Fruit fly (Drosophila melanogaster) whole organism, embryonic: ENCODE results near the gene unc-119.

Source experiments
- Adf1 ChIP-seq: fragments of 200-800 bp; sonication (Bioruptor generic); IDR thresholded peaks from 2 replicates; pipeline ENCODE4 v1.3.6; 2022; ENCODE audit warnings: missing biosample characterization, missing genetic modification characterization
- CG10366 ChIP-seq: fragments of 200-800 bp; sonication (Bioruptor generic); IDR thresholded peaks from 2 replicates; pipeline ENCODE4 v1.3.6; 2022; ENCODE audit warnings: missing biosample characterization, missing genetic modification characterization
- CG11247 ChIP-seq: fragments of 200-800 bp; sonication (Bioruptor generic); IDR thresholded peaks from 2 replicates; pipeline ENCODE4 v1.3.6; 2022; ENCODE audit warnings: missing biosample characterization, missing genetic modification characterization
- CG11456 ChIP-seq: fragments of 200-800 bp; sonication (Bioruptor generic); IDR thresholded peaks from 3 replicates; pipeline ENCODE4 v1.3.6; 2022; ENCODE audit warnings: missing biosample characterization, missing genetic modification characterization
- CG12744 ChIP-seq: fragments of 200-800 bp; sonication (Bioruptor generic); optimal IDR thresholded peaks from 2 replicates; lab custom pipeline; 2016; ENCODE audit warnings: missing biosample characterization, missing genetic modification characterization
- CG13624 ChIP-seq: fragments of 200-800 bp; sonication (Bioruptor generic); optimal IDR thresholded peaks from 2 replicates; lab custom pipeline; 2016; ENCODE audit warnings: missing biosample characterization, missing genetic modification characterization
- CG17361 ChIP-seq: fragments of 200-800 bp; sonication (Bioruptor generic); IDR thresholded peaks from 3 replicates; pipeline ENCODE4 v1.3.6; 2022; ENCODE audit warnings: missing biosample characterization, missing genetic modification characterization
- CG18599 ChIP-seq: fragments of 200-800 bp; sonication (Bioruptor generic); optimal IDR thresholded peaks from 3 replicates; lab custom pipeline; 2017; ENCODE audit warnings: missing biosample characterization, missing genetic modification characterization, mild to moderate bottlenecking, moderate library complexity, missing genetic modification reagents
- CG2116 ChIP-seq: fragments of 200-800 bp; sonication (Bioruptor generic); optimal IDR thresholded peaks from 3 replicates; lab custom pipeline; 2018; ENCODE audit warnings: missing biosample characterization, mild to moderate bottlenecking, missing genetic modification characterization
- CG2678 ChIP-seq: fragments of 200-800 bp; sonication (Bioruptor generic); optimal IDR thresholded peaks from 3 replicates; lab custom pipeline; 2019; ENCODE audit warnings: missing biosample characterization, mild to moderate bottlenecking, missing genetic modification characterization, moderate library complexity
- CG2889 ChIP-seq: fragments of 200-800 bp; sonication (Bioruptor generic); IDR thresholded peaks from 3 replicates; pipeline ENCODE4 v1.3.6; 2022; ENCODE audit warnings: missing biosample characterization, missing genetic modification characterization
- CG3163 ChIP-seq: fragments of 200-800 bp; sonication (Bioruptor generic); optimal IDR thresholded peaks from 3 replicates; lab custom pipeline; 2016; ENCODE audit warnings: missing biosample characterization, missing genetic modification characterization
- CG3726 ChIP-seq: fragments of 200-800 bp; sonication (Bioruptor generic); IDR thresholded peaks from 3 replicates; pipeline ENCODE4, ENCODE4 v1.3.6; 2022; ENCODE audit warnings: missing biosample characterization, missing genetic modification characterization
- CG4820 ChIP-seq: fragments of 200-800 bp; sonication (Bioruptor generic); optimal IDR thresholded peaks from 3 replicates; lab custom pipeline; 2016; ENCODE audit warnings: missing biosample characterization, missing genetic modification characterization
- CG4854 ChIP-seq: fragments of 200-800 bp; sonication (Bioruptor generic); optimal IDR thresholded peaks from 2 replicates; lab custom pipeline; 2016; ENCODE audit warnings: missing biosample characterization, missing genetic modification characterization, inconsistent platforms
- CG6689 ChIP-seq: fragments of 200-800 bp; sonication (Bioruptor generic); IDR thresholded peaks from 2 replicates; pipeline ENCODE4 v1.3.6; 2022; ENCODE audit warnings: missing biosample characterization, missing genetic modification characterization
- CG6854 ChIP-seq: fragments of 200-800 bp; sonication (Bioruptor generic); optimal IDR thresholded peaks from 3 replicates; lab custom pipeline; 2017; ENCODE audit warnings: missing biosample characterization, mild to moderate bottlenecking, missing genetic modification characterization
- CG7357 ChIP-seq: fragments of 200-800 bp; sonication (Bioruptor generic); IDR thresholded peaks from 3 replicates; pipeline ENCODE4 v1.3.6; 2022; ENCODE audit warnings: missing biosample characterization, missing genetic modification characterization
- CG7786 ChIP-seq: fragments of 200-800 bp; sonication (Bioruptor generic); optimal IDR thresholded peaks from 2 replicates; lab custom pipeline; 2016; ENCODE audit warnings: missing biosample characterization, missing genetic modification characterization
- CG7987 ChIP-seq: fragments of 200-800 bp; sonication (Bioruptor generic); optimal IDR thresholded peaks from 2 replicates; lab custom pipeline; 2018; ENCODE audit warnings: missing biosample characterization, mild to moderate bottlenecking, missing genetic modification characterization, moderate library complexity
- CG8359 ChIP-seq: fragments of 200-800 bp; sonication (Bioruptor generic); optimal IDR thresholded peaks from 2 replicates; lab custom pipeline; 2017; ENCODE audit warnings: missing biosample characterization, mild to moderate bottlenecking, missing genetic modification characterization, borderline replicate concordance
- CG9437 ChIP-seq: fragments of 200-800 bp; sonication (Bioruptor generic); optimal IDR thresholded peaks from 2 replicates; lab custom pipeline; 2018; ENCODE audit warnings: missing biosample characterization, mild to moderate bottlenecking, missing genetic modification characterization
- H15 ChIP-seq: fragments of 200-800 bp; sonication (Bioruptor generic); IDR thresholded peaks from 3 replicates; pipeline ENCODE4 v1.3.6; 2022; ENCODE audit warnings: missing biosample characterization, missing genetic modification characterization
- Mad ChIP-seq: fragments of 200-800 bp; sonication (Bioruptor generic); optimal IDR thresholded peaks from 2 replicates; lab custom pipeline; 2016; ENCODE audit warnings: missing biosample characterization, missing genetic modification characterization
- Max ChIP-seq: fragments of 200-800 bp; sonication (Bioruptor generic); optimal IDR thresholded peaks from 2 replicates; lab custom pipeline; 2016; ENCODE audit warnings: missing biosample characterization, mild to moderate bottlenecking, missing genetic modification characterization
- Myb ChIP-seq: fragments of 200-800 bp; sonication (Bioruptor generic); optimal IDR thresholded peaks from 2 replicates; lab custom pipeline; 2016; ENCODE audit warnings: missing biosample characterization, missing genetic modification characterization
- NC2β ChIP-seq: fragments of 200-800 bp; sonication (Bioruptor generic); optimal IDR thresholded peaks from 2 replicates; lab custom pipeline; 2016; ENCODE audit warnings: missing biosample characterization, missing genetic modification characterization
- Nf-YA ChIP-seq: fragments of 200-800 bp; sonication (Bioruptor generic); IDR thresholded peaks from 2 replicates; pipeline ENCODE4 v1.3.6; 2022; ENCODE audit warnings: missing biosample characterization, missing genetic modification characterization
- Opbp ChIP-seq: fragments of 200-800 bp; sonication (Bioruptor generic); IDR thresholded peaks from 3 replicates; pipeline ENCODE4 v1.3.6; 2022; ENCODE audit warnings: missing biosample characterization, missing genetic modification characterization; ENCODE audit not compliant: partially characterized antibody
- Spps ChIP-seq: fragments of 200-800 bp; sonication (Bioruptor generic); optimal IDR thresholded peaks from 2 replicates; lab custom pipeline; 2018; ENCODE audit warnings: missing biosample characterization, mild to moderate bottlenecking, missing genetic modification characterization
- Tbp ChIP-seq: fragments of >200 bp; optimal IDR thresholded peaks from 2 replicates; lab custom pipeline; 2018; ENCODE audit warnings: missing biosample characterization, missing genetic modification characterization
- Usf ChIP-seq: fragments of 200-800 bp; sonication (Bioruptor generic); optimal IDR thresholded peaks from 2 replicates; lab custom pipeline; 2017; ENCODE audit warnings: missing genotype, missing biosample characterization, missing genetic modification characterization
- ato ChIP-seq: fragments of 200-800 bp; sonication (Bioruptor generic); IDR thresholded peaks from 2 replicates; pipeline ENCODE4 v1.3.6; 2022; ENCODE audit warnings: missing biosample characterization, missing genetic modification characterization; ENCODE audit not compliant: partially characterized antibody
- btn ChIP-seq: fragments of 200-800 bp; sonication (Bioruptor generic); optimal IDR thresholded peaks from 2 replicates; lab custom pipeline; 2016; ENCODE audit warnings: missing biosample characterization, missing genetic modification characterization
- chif ChIP-seq, 2 experiments: fragments of 200-800 bp; sonication (Bioruptor generic); optimal IDR thresholded peaks; 3 replicates each; lab custom pipeline; 2016; ENCODE audit warnings: missing biosample characterization in 2 of 2, missing genetic modification characterization in 2 of 2
- dysf ChIP-seq: fragments of 200-800 bp; sonication (Bioruptor generic); IDR thresholded peaks from 3 replicates; pipeline ENCODE4 v1.3.6; 2022; ENCODE audit warnings: missing biosample characterization, missing genetic modification characterization
- exex ChIP-seq: fragments of 200-800 bp; sonication (Bioruptor generic); optimal IDR thresholded peaks from 4 replicates; lab custom pipeline; 2018; ENCODE audit warnings: missing biosample characterization, mild to moderate bottlenecking, missing genetic modification characterization, moderate library complexity
- grau ChIP-seq: fragments of 200-800 bp; optimal IDR thresholded peaks from 3 replicates; lab custom pipeline; 2019; ENCODE audit warnings: missing biosample characterization, mild to moderate bottlenecking, missing genetic modification characterization, moderate library complexity
- gro ChIP-seq: fragments of 200-800 bp; sonication (Bioruptor generic); optimal IDR thresholded peaks from 2 replicates; lab custom pipeline; 2016; ENCODE audit warnings: missing biosample characterization, missing genetic modification characterization
- jigr1 ChIP-seq: fragments of 200-800 bp; sonication (Bioruptor generic); IDR thresholded peaks from 3 replicates; pipeline ENCODE4 v1.3.6; 2022; ENCODE audit warnings: missing biosample characterization, missing genetic modification characterization
- kay ChIP-seq: fragments of 200-800 bp; sonication (Bioruptor generic); optimal IDR thresholded peaks from 2 replicates; lab custom pipeline; 2016; ENCODE audit warnings: missing biosample characterization, missing genetic modification characterization
- prd ChIP-seq, 3 experiments: fragments of >200 bp in 2 of 3; fragments of 200-800 bp in 1 of 3; sonication (Bioruptor generic) in 1 of 3; optimal IDR thresholded peaks in 2 of 3; IDR thresholded peaks in 1 of 3; 2 replicates in 2 of 3; 3 replicates in 1 of 3; pipeline versions ENCODE4 v1.3.6 to Lab custom; 2017 to 2022; ENCODE audit warnings: missing biosample characterization in 1 of 3, missing genetic modification characterization in 1 of 3
- pros ChIP-seq: fragments of 200-800 bp; sonication (Bioruptor generic); optimal IDR thresholded peaks from 3 replicates; lab custom pipeline; 2019; ENCODE audit warnings: missing biosample characterization, mild to moderate bottlenecking, missing genetic modification characterization, moderate library complexity
- pum ChIP-seq: fragments of 200-800 bp; sonication (Bioruptor generic); optimal IDR thresholded peaks from 2 replicates; lab custom pipeline; 2016; ENCODE audit warnings: missing biosample characterization, missing genetic modification characterization
- tup ChIP-seq: fragments of 200-800 bp; sonication (Bioruptor generic); optimal IDR thresholded peaks from 2 replicates; lab custom pipeline; 2016; ENCODE audit warnings: missing biosample characterization, mild to moderate bottlenecking, missing genetic modification characterization, moderate library complexity
- twi ChIP-seq: fragments of 200-800 bp; optimal IDR thresholded peaks from 2 replicates; lab custom pipeline; 2019; ENCODE audit warnings: missing biosample characterization, mild to moderate bottlenecking, missing genetic modification characterization, moderate library complexity
- tx ChIP-seq: fragments of 200-800 bp; sonication (Bioruptor generic); optimal IDR thresholded peaks from 2 replicates; lab custom pipeline; 2016; ENCODE audit warnings: missing biosample characterization, missing genetic modification characterization
- yki ChIP-seq: fragments of >200 bp; optimal IDR thresholded peaks from 3 replicates; lab custom pipeline; 2018

The unc-119 gene

DNA sequence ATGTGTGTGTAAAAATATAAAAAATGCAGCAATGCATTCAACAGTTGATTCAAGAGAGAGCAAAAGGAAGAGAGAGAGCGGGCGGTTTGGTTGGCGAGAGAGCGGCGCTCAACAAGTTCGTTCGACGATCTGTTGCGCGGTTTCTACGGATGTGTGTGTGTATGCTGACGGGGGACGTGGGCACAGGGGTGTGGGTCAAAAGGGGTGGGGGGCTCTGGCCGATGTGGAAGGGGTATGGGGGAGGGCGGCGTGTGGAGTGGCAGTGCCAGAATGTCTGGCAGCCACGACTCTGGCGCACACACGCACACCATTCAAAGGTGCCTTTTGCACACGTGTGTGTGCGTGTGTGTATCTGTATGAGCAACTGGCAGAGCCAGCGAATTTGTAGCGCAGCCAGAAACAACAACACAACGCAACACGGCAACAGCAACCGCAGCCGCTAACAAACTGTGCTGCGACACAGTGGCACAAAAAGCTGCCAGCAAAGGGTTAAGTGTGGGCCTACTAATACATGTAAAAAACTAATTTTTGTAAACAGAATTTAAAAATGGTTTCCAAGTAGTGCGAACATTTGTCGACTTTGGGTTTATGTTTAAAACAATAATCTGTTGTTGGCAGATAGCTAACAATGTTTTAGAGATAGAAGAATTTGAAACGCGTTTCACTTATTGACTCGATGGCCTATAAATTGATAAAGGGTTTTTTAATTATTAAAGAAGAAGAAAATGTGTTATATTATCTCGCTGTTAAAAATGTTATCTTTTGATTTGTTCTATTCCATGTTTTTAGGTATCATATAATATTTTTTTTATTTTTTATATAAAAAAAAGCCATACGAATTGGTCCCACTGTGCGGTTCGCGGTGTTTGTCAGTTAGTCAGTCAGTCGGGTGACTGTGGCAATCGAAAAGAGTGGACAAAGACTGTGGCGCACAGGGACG lies 15.7 kb upstream of the unc-119 start (continued):
- TF ChIP-seq CG4854 (peak; percentile 79), Opbp (GFP tag; lab: Robert Waterston, UW) (0 out of 3 replicates have a peak, but pooled peaks have one; percentile 28), twi (tag; lab: Kevin White, UChicago) (peak; percentile 88), grau (tag; lab: Kevin White, UChicago) (peak; percentile 95), NC2β (GFP tag; lab: Kevin White, UChicago) (peak; percentile 68), Adf1 (peak; percentile 94), CG18599 (GFP tag; lab: Kevin White, UChicago) (peak; percentile 87), Nf-YA (GFP tag; lab: Robert Waterston, UW) (peak; percentile 25; the same call in 1 of the 2 replicates), jigr1 (GFP tag; lab: Robert Waterston, UW) (peak; percentile 80; the same call in 2 of the 3 replicates), prd (optimal IDR thresholded peaks at IDR 0.05; lab: Kevin White, UChicago) (no peak), prd (GFP tag; IDR thresholded peaks at IDR 0.05; lab: Robert Waterston, UW) (peak; percentile 83; the same call in 2 of the 3 replicates), Max (GFP tag; lab: Kevin White, UChicago) (peak; percentile 86), CG6689 (GFP tag; lab: Robert Waterston, UW) (peak; percentile 85), exex (tag; lab: Kevin White, UChicago) (peak; percentile 48), tup (GFP tag; lab: Kevin White, UChicago) (no peak), Spps (tag; lab: Kevin White, UChicago) (peak; percentile 90), CG17361 (GFP tag; lab: Robert Waterston, UW) (peak; percentile 100), CG11456 (GFP tag; lab: Robert Waterston, UW) (peak; percentile 67; the same call in 2 of the 3 replicates), Myb (GFP tag; lab: Kevin White, UChicago) (peak; percentile 66), CG4820 (peak; percentile 93), kay (peak; percentile 37), CG6854 (GFP tag; lab: Kevin White, UChicago) (peak; percentile 91), CG9437 (GFP tag; lab: Kevin White, UChicago) (peak; percentile 95), gro (peak; percentile 11), Mad (GFP tag; lab: Kevin White, UChicago) (peak; percentile 69), CG11247 (GFP tag; lab: Robert Waterston, UW) (no peak; the same call in none of the 2 replicates), Tbp (GFP tag; lab: Kevin White, UChicago) (no peak), CG2678 (tag; lab: Kevin White, UChicago) (peak; percentile 96), CG3726 (GFP tag; lab: Robert Waterston, UW) (peak; percentile 68; the same call in 2 of the 3 replicates), CG3163 (no peak), pum (GFP tag; lab: Kevin White, UChicago) (peak; percentile 76), ato (GFP tag; lab: Robert Waterston, UW) (no peak), CG13624 (GFP tag; lab: Kevin White, UChicago) (peak; percentile 66), pros (GFP tag; lab: Kevin White, UChicago) (no peak), CG7357 (peak; percentile 84), yki (lab: Kevin White, UChicago) (peak; percentile 86), CG7786 (GFP tag; lab: Kevin White, UChicago) (peak; percentile 82), CG2889 (GFP tag; lab: Robert Waterston, UW) (peak; percentile 55; the same call in 1 of the 3 replicates), tx (GFP tag; lab: Kevin White, UChicago) (peak; percentile 71), H15 (peak; percentile 72), dysf (peak; percentile 87), chif (GFP tag; optimal IDR thresholded peaks at IDR 0.05; lab: Kevin White, UChicago) (peak; percentile 76 to 89), CG10366 (GFP tag; lab: Robert Waterston, UW) (peak; percentile 66), Usf (GFP tag; lab: Kevin White, UChicago) (peak; percentile 97), CG7987 (no peak), CG2116 (GFP tag; lab: Kevin White, UChicago) (peak; percentile 45), btn (peak; percentile 46), CG12744 (peak; percentile 67), CG8359 (peak; percentile 84)
